Fruit fly (Drosophila melanogaster) whole organism, larva: ENCODE data around the gene CG15536.

Source experiments
- noc ChIP-seq: fragments of 200-800 bp; sonication (Bioruptor generic); optimal IDR thresholded peaks from 3 replicates; lab custom pipeline; 2019; ENCODE audit warnings: missing biosample characterization, mild to moderate bottlenecking, missing genetic modification characterization, moderate library complexity

The CG15536 gene

dm6 chr3R:30424993-30425392 lies at the start of gene CG15536:
CG15536 (minus strand) TSS chr3R:30425162.
- TF ChIP-seq noc (tag; lab: Kevin White, UChicago): no peak

- no peak for TF ChIP-seq noc (tag; lab: Kevin White, UChicago)
These were observed 47.4 kb upstream of the CG15536 start for dm6 chr3R:30472331-30472730.

DNA sequence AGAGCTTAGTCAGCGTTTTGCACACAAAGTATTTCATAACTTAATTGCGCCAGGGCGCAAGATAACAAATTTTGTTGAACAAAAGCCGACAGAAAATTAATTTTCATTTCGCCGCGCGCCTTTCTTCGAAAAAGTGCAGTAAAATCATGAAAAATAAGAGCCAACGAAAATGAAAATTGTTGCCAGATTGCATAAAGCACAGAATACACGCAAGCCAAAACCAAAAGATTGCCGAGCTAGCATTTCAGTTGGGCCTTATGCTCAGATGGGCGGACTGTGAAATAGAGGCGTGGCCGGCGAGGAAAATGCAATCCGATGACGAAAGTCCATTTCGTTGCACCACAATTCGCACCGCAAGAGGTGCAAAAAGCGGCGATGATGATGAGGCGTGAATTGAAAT lies 45.7 kb upstream of the CG15536 start:
- TF ChIP-seq noc (tag; lab: Kevin White, UChicago): no peak

dm6 chr3R:30467062-30467461 lies 42.1 kb upstream of the CG15536 start:
- TF ChIP-seq noc (tag; lab: Kevin White, UChicago): no peak

DNA sequence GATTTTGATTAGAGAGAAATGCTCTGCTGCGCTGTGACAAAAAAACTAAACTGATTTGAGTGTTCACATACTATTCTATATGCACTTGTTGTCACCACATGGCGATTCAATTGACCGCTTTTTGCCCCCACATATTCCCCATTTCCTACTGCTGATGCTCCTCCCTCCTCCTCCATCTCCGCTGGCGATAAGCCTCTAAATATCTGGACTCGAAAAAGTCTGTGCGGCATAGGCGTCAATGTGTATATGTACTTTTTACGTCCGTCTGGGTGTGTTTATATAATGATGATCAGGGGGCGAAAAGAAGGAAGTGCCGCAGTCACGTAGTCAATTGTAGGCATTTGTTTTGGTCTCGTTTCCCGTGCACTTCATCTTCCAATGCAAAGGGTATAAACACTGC lies 41.6 kb upstream of the CG15536 start:
- TF ChIP-seq noc (tag; lab: Kevin White, UChicago): no peak

DNA sequence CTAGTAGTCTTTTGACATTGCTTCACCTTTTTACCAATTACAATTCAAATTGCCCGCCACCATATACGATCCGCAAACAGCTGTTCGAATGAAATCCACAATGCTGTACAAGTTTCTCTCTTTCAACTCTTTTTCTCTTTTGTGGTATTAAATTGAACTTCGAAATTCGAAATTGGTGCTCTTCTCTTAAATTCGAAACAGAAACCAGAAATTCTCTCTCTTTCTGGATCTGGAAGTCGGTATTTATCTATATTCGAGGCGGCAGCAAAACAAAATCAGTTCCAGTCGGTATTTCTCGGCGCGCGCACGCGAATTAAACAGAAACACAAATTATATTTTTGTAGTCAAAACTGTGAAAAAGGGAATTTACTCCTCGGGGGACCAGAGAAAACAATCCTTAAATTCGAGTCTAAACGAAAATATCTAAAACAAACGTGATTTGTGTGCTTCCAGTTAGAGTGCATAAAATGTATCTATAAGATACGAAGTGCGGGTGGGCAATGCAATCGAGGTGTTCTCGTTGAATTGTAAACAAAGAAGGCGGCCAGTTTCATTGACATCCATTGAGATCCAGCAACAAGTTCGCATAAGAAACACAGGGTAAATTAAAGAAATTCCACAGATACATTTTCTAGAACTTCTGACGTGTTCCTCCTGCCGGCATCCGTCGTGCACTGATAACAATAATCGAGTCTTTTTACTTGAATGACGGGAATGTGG lies 41.0 kb upstream of the CG15536 start, which contains the start of gene PH4alphaEFB:
PH4alphaEFB (plus strand) TSS at position 276 of the 720 bp plus-strand sequence.
- TF ChIP-seq noc (tag; lab: Kevin White, UChicago): no peak

DNA sequence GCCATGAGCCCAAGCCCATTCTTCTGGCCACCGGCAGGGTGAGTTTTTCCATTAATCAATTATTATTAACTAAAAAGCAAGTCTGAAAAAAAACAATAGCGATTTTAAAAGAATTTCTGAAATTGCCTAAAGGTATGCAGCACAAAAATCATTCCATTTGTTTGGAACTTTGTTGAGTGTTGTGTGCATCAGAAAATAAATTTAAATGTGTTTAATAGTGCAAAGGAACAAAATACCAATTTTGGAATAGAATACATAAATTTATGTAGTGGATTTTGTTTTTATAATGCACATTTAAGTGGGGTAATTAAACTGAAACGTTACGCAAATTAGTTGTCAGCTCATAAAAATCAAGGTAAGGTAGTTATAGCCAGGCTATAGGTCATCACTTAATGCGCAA lies 39.3 kb upstream of the CG15536 start:
- TF ChIP-seq noc (tag; lab: Kevin White, UChicago): no peak

DNA sequence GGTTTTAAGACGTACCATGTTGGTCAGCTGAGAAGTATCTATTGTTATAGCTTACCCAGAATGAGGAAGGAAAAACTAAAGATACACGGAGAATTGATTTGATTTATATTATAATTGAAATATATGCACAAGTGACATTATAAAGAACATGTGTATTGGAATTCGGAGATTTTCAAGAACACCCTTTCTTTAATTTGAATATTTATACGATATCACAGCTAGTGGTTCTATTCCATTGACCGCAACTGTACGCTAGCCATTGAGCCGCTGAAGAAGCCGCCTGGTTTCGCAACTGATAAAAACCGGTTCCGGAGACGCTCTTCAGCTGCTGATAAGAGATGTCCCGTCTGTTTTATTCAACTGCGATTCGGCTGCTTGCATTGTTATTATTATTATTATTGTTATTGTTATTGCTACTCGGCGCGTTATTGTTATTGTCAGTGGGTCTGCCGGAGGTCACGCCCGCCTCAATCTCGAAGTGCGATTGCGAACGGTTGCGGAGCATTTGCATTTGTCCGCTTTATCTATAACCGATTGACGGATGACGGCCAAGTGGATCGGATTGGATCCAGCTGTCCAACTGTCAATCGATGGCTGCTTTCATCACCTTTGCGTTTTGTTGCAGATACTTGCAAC lies 36.8 kb upstream of the CG15536 start:
- peak; percentile 26 for TF ChIP-seq noc (tag; lab: Kevin White, UChicago)

dm6 chr3R:30460187-30460586 lies 35.2 kb upstream of the CG15536 start:
- TF ChIP-seq noc (tag; lab: Kevin White, UChicago): no peak

DNA sequence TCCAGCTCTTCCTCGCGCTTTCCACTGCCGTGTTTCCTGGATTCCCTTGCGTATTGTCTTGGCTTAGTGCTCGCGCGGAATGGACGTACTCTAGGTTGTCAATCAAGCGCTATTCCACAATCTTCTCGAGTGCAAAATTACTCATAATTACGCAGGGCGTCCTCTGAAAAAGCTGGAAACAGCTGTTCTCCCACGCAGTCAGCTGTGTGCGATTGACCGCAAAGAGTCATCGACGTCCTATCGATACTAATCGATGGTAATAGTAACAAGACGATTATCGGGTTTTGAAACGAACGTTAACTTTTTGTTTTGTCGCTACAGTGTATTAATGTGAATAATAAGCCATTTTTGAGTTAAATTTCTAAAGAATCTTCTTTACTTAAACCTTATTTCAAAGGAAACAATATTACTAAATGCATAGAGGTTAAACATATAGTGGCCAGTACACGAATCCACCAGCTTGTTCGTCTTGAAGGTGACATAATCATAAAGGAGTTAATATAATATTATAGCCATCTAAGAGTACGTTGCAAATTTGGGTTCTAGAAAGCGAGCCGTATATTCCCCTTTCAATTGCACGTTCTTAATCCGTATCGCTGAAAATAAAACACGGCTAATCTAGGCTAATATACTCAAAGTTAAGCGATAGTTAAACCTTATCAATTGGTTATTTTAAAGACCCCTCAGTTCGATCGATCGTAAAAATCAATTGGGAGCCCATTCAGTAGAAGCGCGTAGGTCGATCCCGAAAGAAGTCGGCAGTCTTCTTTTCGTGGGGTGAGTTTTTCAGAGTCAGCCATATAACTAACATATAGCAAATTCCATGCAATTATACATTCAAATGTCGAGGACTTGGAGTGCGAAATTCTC lies 34.3 kb upstream of the CG15536 start, which contains the start of the genes CG2224 and CDase:
CG2224 (minus strand) TSS at position 235 of the 870 bp plus-strand sequence.
CDase (plus strand) TSS at position 456 of the 870 bp plus-strand sequence.
- TF ChIP-seq noc (tag; lab: Kevin White, UChicago): no peak

dm6 chr3R:30455817-30456544 lies 31.0 kb upstream of the CG15536 start, which contains the start of gene aralar1:
aralar1 (minus strand) TSS chr3R:30455867.
- TF ChIP-seq noc (tag; lab: Kevin White, UChicago): no peak

dm6 chr3R:30454442-30454841 lies 29.5 kb upstream of the CG15536 start:
- TF ChIP-seq noc (tag; lab: Kevin White, UChicago): no peak

- no peak for TF ChIP-seq noc (tag; lab: Kevin White, UChicago)
These were observed 28.3 kb upstream of the CG15536 start for dm6 chr3R:30453236-30453635.

- TF ChIP-seq noc (tag; lab: Kevin White, UChicago): no peak
These were observed 25.9 kb upstream of the CG15536 start for dm6 chr3R:30450690-30451343.

DNA sequence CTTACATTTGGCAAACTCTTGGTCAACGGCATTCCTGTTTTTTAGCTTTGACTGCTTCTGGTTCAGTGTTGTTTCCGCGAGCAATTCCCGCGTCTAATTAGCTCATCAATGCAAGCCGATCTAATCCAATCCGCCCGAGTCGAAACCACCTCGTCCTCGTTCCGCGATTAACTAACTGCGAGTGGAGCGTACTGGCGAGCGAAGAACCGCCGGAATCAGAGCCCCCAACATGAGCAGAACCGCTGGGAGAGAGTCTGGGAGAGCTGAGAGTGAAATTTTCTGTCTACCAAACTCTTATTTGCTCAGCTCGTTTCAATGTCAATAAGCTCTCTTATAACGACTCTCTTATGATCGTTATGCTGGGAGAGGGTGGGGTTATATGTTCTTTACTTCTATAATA lies 25.3 kb upstream of the CG15536 start:
- peak; percentile 56 for TF ChIP-seq noc (tag; lab: Kevin White, UChicago)
